Fruit fly (Drosophila melanogaster) whole organism, wandering third instar larva: Measurements from ENCODE around the gene Gba1a.

Source experiments
- Abd-B ChIP-seq: fragments of >200 bp; optimal IDR thresholded peaks from 2 replicates; lab custom pipeline; 2017; ENCODE audit warnings: missing biosample characterization, missing genetic modification characterization
- br ChIP-seq: fragments of 200-800 bp; sonication (Bioruptor generic); optimal IDR thresholded peaks from 2 replicates; lab custom pipeline; 2016; ENCODE audit warnings: missing biosample characterization, missing genetic modification characterization
- brk ChIP-seq: fragments of 200-800 bp; sonication (Bioruptor generic); optimal IDR thresholded peaks from 2 replicates; lab custom pipeline; 2016; ENCODE audit warnings: missing biosample characterization, mild to moderate bottlenecking, missing genetic modification characterization
- dmrt93B ChIP-seq: fragments of 200-800 bp; sonication (Bioruptor generic); optimal IDR thresholded peaks from 2 replicates; lab custom pipeline; 2018; ENCODE audit warnings: missing biosample characterization, mild to moderate bottlenecking, missing genetic modification characterization
- ey ChIP-seq: fragments of 200-800 bp; sonication (Bioruptor generic); optimal IDR thresholded peaks from 2 replicates; lab custom pipeline; 2016; ENCODE audit warnings: missing biosample characterization, missing genetic modification characterization
- h ChIP-seq: fragments of 200-800 bp; sonication (Bioruptor generic); optimal IDR thresholded peaks from 3 replicates; lab custom pipeline; 2016; ENCODE audit warnings: missing biosample characterization, mild to moderate bottlenecking, missing genetic modification characterization
- lola ChIP-seq: fragments of >200 bp; optimal IDR thresholded peaks from 2 replicates; lab custom pipeline; 2017; ENCODE audit warnings: missing biosample characterization, missing genetic modification characterization
- pan ChIP-seq: fragments of >200 bp; optimal IDR thresholded peaks from 2 replicates; lab custom pipeline; 2017
- usp ChIP-seq: fragments of >200 bp; optimal IDR thresholded peaks from 2 replicates; lab custom pipeline; 2017; ENCODE audit warnings: missing biosample characterization, missing genetic modification characterization

DNA sequence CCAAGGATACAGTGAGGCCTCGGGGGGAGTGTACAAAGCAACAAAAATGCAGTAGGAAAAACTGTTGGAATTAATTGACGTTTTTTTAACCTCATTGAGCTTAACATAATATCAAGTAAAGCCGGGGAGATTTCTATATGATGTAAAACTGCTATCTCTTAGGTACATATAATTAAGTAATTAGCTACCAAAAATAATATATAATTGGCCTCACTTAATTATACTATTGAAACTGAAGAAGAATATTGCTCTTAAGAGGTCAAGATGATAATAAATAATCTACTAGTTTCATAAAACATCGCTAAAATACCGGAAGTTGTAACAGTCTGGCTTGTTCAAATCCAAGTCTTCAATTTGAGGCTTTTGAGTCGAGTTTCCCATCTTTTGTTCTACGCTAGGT is 33.0 kb upstream of the Gba1a start:
- no peak for TF ChIP-seq brk (GFP tag; lab: Kevin White, UChicago)
- no peak for TF ChIP-seq ey (GFP tag; lab: Kevin White, UChicago)
- TF ChIP-seq pan (lab: Kevin White, UChicago): no peak
- TF ChIP-seq h (GFP tag; lab: Kevin White, UChicago): no peak
- TF ChIP-seq Abd-B (GFP tag; lab: Kevin White, UChicago): no peak
- no peak for TF ChIP-seq usp
- no peak for TF ChIP-seq dmrt93B (GFP tag; lab: Kevin White, UChicago)
- no peak for TF ChIP-seq lola (GFP tag; lab: Kevin White, UChicago)
- TF ChIP-seq br: no peak
